Fruit fly (Drosophila melanogaster) whole organism, embryonic: ENCODE data around the gene CG32639.

Source experiments
- CG14965 ChIP-seq: fragments of 200-800 bp; sonication (Bioruptor generic); optimal IDR thresholded peaks from 2 replicates; lab custom pipeline; 2016; ENCODE audit warnings: missing biosample characterization, missing genetic modification characterization, borderline replicate concordance
- CG1529 ChIP-seq: fragments of 200-800 bp; sonication (Bioruptor generic); optimal IDR thresholded peaks from 3 replicates; lab custom pipeline; 2018; ENCODE audit warnings: missing biosample characterization, missing genetic modification characterization
- Dp ChIP-seq: fragments of 200-800 bp; sonication (Bioruptor generic); optimal IDR thresholded peaks from 2 replicates; lab custom pipeline; 2018; ENCODE audit warnings: missing biosample characterization, mild to moderate bottlenecking, missing genetic modification characterization, moderate library complexity
- Rx ChIP-seq: fragments of 200-800 bp; sonication (Bioruptor generic); IDR thresholded peaks from 2 replicates; pipeline ENCODE4 v1.3.6; 2022; ENCODE audit warnings: missing biosample characterization, missing genetic modification characterization
- lbe ChIP-seq: fragments of 200-800 bp; sonication (Bioruptor generic); optimal IDR thresholded peaks from 2 replicates; lab custom pipeline; 2016; ENCODE audit warnings: missing biosample characterization, mild to moderate bottlenecking, missing genetic modification characterization
- mirr ChIP-seq: fragments of 200-800 bp; sonication (Bioruptor generic); optimal IDR thresholded peaks from 3 replicates; lab custom pipeline; 2018; ENCODE audit warnings: missing biosample characterization, mild to moderate bottlenecking, missing genetic modification characterization

DNA sequence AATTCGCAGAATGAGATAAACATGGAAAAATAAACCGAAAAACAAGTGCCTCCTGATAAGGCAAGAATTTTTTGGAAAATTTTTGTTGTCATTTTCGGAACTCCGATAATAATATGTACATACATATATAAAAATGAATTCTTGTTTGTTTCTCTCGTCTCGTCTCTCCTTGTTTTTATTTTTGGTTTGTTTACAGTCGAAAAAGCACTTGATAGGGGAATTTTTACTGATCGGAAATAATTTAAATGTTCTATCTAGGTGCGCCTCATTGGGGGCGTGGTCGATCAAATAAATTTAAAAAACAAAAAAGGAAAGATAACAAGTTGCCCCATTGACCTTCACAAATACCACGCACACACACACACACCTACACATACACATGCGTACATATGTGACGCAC lies 46.4 kb upstream of the CG32639 start:
- TF ChIP-seq Rx (no peak), Dp (GFP tag; lab: Kevin White, UChicago) (no peak), CG1529 (no peak), lbe (GFP tag; lab: Kevin White, UChicago) (no peak), CG14965 (GFP tag; lab: Kevin White, UChicago) (no peak), mirr (no peak)
